Worm (Caenorhabditis elegans) whole organism, L2 larva: Measurements from ENCODE around the gene K08F4.3.

Experiments
- C34F6.9 ChIP-seq: fragments of 150-350 bp; optimal IDR thresholded peaks from 2 replicates; lab custom pipeline; 2014; ENCODE audit warnings: missing biosample characterization, missing genetic modification characterization
- aly-2 ChIP-seq: fragments of 150-350 bp; optimal IDR thresholded peaks from 2 replicates; lab custom pipeline; 2014; ENCODE audit warnings: missing biosample characterization, missing genetic modification characterization
- mdl-1 ChIP-seq, 2 experiments: fragments of 150-350 bp in 1 of 2; sonication (generic microtip) in 1 of 2; optimal IDR thresholded peaks; 2 replicates each; lab custom pipeline; 2017; ENCODE audit warnings: missing biosample characterization in 2 of 2, missing genetic modification characterization in 2 of 2

DNA sequence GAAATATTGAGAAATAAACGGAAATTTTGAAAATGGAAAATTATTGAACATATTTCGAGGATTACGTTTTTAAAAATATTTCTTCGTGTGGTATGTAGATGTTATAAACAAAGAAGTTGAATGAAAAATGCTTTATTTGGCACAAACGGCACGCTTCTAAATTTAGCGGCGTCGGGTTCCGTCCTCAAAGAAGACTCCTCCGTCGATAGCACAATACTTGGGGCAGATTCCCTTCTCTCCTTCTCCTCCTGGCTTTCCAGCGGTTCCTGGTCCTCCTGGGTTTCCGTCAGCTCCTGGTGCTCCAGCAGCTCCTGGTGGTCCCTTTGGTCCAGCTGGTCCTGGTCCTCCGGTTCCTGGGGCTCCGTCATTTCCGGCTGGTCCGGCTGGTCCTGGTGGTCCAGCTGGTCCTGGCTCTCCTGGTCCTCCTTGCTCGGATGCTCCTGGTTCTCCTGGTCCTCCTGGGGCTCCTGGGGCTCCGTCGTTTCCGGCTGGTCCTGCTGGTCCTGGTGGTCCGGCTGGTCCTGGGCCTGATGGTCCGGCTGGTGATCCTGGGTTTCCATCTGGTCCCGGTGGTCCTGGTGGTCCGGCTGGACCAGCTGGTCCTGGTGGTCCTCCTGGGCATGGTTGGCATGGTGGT, 44.6 kb upstream of the K08F4.3 start, which contains the start of gene W01B6.8:
- TF ChIP-seq mdl-1 (tag; optimal IDR thresholded peaks at IDR 0.05; lab: Kevin White, UChicago) (no peak), C34F6.9 (tag; lab: Kevin White, UChicago) (no peak), aly-2 (tag; lab: Kevin White, UChicago) (no peak)
